Fruit fly (Drosophila melanogaster) S2 (cell line): ENCODE data around the gene CG7900.

Experiments
- CG8478 ChIP-seq: fragments of >200 bp; optimal IDR thresholded peaks from 2 replicates; lab custom pipeline; 2018
- CTCF ChIP-seq, 2 experiments: fragments of >200 bp; optimal IDR thresholded peaks; 2 replicates each; lab custom pipeline; 2018

DNA sequence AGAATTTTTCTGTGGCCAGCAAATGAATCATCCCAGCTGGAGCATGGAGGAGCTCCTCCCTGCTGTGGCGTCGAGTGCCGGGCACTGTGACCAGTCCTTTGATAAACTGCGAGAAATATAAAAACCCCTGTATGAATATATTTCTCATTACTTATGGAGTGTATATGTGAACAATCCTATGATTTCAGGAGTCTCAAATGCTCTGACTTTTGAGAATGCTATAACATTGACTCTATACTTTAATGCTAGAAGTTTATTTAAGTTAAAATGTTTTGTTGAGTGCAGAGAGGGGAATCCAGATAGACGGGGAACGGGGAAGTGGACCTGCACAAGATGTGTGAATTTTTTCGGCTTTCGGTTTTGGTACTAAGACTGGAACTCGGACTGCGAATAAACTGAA lies 48.2 kb downstream of the CG7900 start:
- TF ChIP-seq CG8478, result no peak
- no peak for TF ChIP-seq CTCF (optimal IDR thresholded peaks at IDR 0.05; lab: Kevin White, UChicago)
